Fruit fly (Drosophila melanogaster) whole organism, prepupa: ENCODE data around the gene Cad89D.

Experiments
- CG10631 ChIP-seq: fragments of 200-800 bp; sonication (Bioruptor generic); optimal IDR thresholded peaks from 2 replicates; lab custom pipeline; 2016; ENCODE audit warnings: missing biosample characterization, missing genetic modification characterization
- CG10669 ChIP-seq: fragments of 200-800 bp; sonication (Bioruptor generic); optimal IDR thresholded peaks from 3 replicates; lab custom pipeline; 2018; ENCODE audit warnings: missing biosample characterization, mild to moderate bottlenecking, missing genetic modification characterization, moderate library complexity
- CG11902 ChIP-seq: fragments of 200-800 bp; sonication (Bioruptor generic); optimal IDR thresholded peaks from 3 replicates; lab custom pipeline; 2016; ENCODE audit warnings: missing biosample characterization, missing genetic modification characterization
- CG1621 ChIP-seq: fragments of 200-800 bp; sonication (Bioruptor generic); optimal IDR thresholded peaks from 3 replicates; lab custom pipeline; 2018; ENCODE audit warnings: missing biosample characterization, mild to moderate bottlenecking, missing genetic modification characterization
- CG16779 ChIP-seq: fragments of 200-800 bp; sonication (Bioruptor generic); optimal IDR thresholded peaks from 3 replicates; lab custom pipeline; 2017; ENCODE audit warnings: missing biosample characterization, mild to moderate bottlenecking, missing genetic modification characterization
- CG3032 ChIP-seq: fragments of 200-800 bp; optimal IDR thresholded peaks from 2 replicates; lab custom pipeline; 2019; ENCODE audit warnings: missing biosample characterization, mild to moderate bottlenecking, missing genetic modification characterization, moderate library complexity
- CG31627 ChIP-seq: fragments of 200-800 bp; sonication (Bioruptor generic); optimal IDR thresholded peaks from 3 replicates; lab custom pipeline; 2016; ENCODE audit warnings: missing biosample characterization, missing genetic modification characterization
- CG32006 ChIP-seq: fragments of 200-800 bp; sonication (Bioruptor generic); optimal IDR thresholded peaks from 3 replicates; lab custom pipeline; 2017; ENCODE audit warnings: missing biosample characterization, mild to moderate bottlenecking, missing genetic modification characterization
- CG3919 ChIP-seq: fragments of 200-800 bp; sonication (Bioruptor generic); optimal IDR thresholded peaks from 3 replicates; lab custom pipeline; 2016; ENCODE audit warnings: missing biosample characterization, missing genetic modification characterization
- CG4318 ChIP-seq: fragments of 200-800 bp; sonication (Bioruptor generic); optimal IDR thresholded peaks from 3 replicates; lab custom pipeline; 2017; ENCODE audit warnings: missing biosample characterization, mild to moderate bottlenecking, missing genetic modification characterization
- CG6163 ChIP-seq: fragments of 200-800 bp; sonication (Bioruptor generic); IDR thresholded peaks from 3 replicates; pipeline ENCODE4 v1.3.6; 2022; ENCODE audit warnings: missing biosample characterization, missing genetic modification characterization
- CG6276 ChIP-seq: fragments of 200-800 bp; sonication (Bioruptor generic); optimal IDR thresholded peaks from 2 replicates; lab custom pipeline; 2017; ENCODE audit warnings: missing biosample characterization, mild to moderate bottlenecking, missing genetic modification characterization
- CG6792 ChIP-seq: fragments of 200-800 bp; sonication (Bioruptor generic); optimal IDR thresholded peaks from 3 replicates; lab custom pipeline; 2016; ENCODE audit warnings: missing biosample characterization, missing genetic modification characterization
- CG6808 ChIP-seq: fragments of 200-800 bp; sonication (Bioruptor generic); optimal IDR thresholded peaks from 3 replicates; lab custom pipeline; 2017; ENCODE audit warnings: missing biosample characterization, missing genetic modification characterization, mild to moderate bottlenecking, moderate library complexity, missing genetic modification reagents
- CG7368 ChIP-seq: fragments of 200-800 bp; sonication (Bioruptor generic); optimal IDR thresholded peaks from 3 replicates; lab custom pipeline; 2016; ENCODE audit warnings: missing biosample characterization, missing genetic modification characterization
- CG8119 ChIP-seq: fragments of 200-800 bp; sonication (Bioruptor generic); IDR thresholded peaks from 3 replicates; pipeline ENCODE4 v1.3.6; 2022; ENCODE audit warnings: missing biosample characterization, missing genetic modification characterization
- CG8319 ChIP-seq: fragments of 200-800 bp; sonication (Bioruptor generic); optimal IDR thresholded peaks from 3 replicates; lab custom pipeline; 2016; ENCODE audit warnings: missing biosample characterization, missing genetic modification characterization
- CG8632 ChIP-seq: fragments of 200-800 bp; sonication (Bioruptor generic); optimal IDR thresholded peaks from 3 replicates; lab custom pipeline; 2016; ENCODE audit warnings: missing biosample characterization, missing genetic modification characterization
- CG9139 ChIP-seq: fragments of 200-800 bp; sonication (Bioruptor generic); optimal IDR thresholded peaks from 3 replicates; lab custom pipeline; 2017; ENCODE audit warnings: missing biosample characterization, mild to moderate bottlenecking, missing genetic modification characterization
- Eip75B ChIP-seq: fragments of 200-800 bp; sonication (Bioruptor generic); optimal IDR thresholded peaks from 3 replicates; lab custom pipeline; 2016; ENCODE audit warnings: missing biosample characterization, missing genetic modification characterization
- Eip78C ChIP-seq: fragments of 200-800 bp; sonication (Bioruptor generic); peaks from one replicate; lab custom pipeline; 2016; ENCODE audit warnings: missing biosample characterization, missing genetic modification characterization
- Eip93F ChIP-seq: fragments of 200-800 bp; sonication (Bioruptor generic); optimal IDR thresholded peaks from 2 replicates; lab custom pipeline; 2016; ENCODE audit warnings: missing biosample characterization, mild to moderate bottlenecking, missing genetic modification characterization
- Ets21C ChIP-seq: fragments of 200-800 bp; sonication (Bioruptor generic); optimal IDR thresholded peaks from 3 replicates; lab custom pipeline; 2016; ENCODE audit warnings: missing biosample characterization, missing genetic modification characterization
- Ets96B ChIP-seq: fragments of 200-800 bp; optimal IDR thresholded peaks from 2 replicates; lab custom pipeline; 2019; ENCODE audit warnings: missing biosample characterization, mild to moderate bottlenecking, missing genetic modification characterization, moderate library complexity
- Gug ChIP-seq: fragments of 200-800 bp; sonication (Bioruptor generic); IDR thresholded peaks from 2 replicates; pipeline ENCODE4 v1.3.6; 2022; ENCODE audit warnings: missing biosample characterization, missing genetic modification characterization
- Hr38 ChIP-seq: sonication (Bioruptor generic); optimal IDR thresholded peaks from 2 replicates; lab custom pipeline; 2016; ENCODE audit warnings: missing biosample characterization, missing genetic modification characterization
- Lpt ChIP-seq: fragments of 200-800 bp; sonication (Bioruptor generic); optimal IDR thresholded peaks from 3 replicates; lab custom pipeline; 2016; ENCODE audit warnings: missing biosample characterization, missing genetic modification characterization
- Met ChIP-seq: fragments of 200-800 bp; sonication (Bioruptor generic); optimal IDR thresholded peaks from 3 replicates; lab custom pipeline; 2016; ENCODE audit warnings: missing biosample characterization, missing genetic modification characterization
- OdsH ChIP-seq: fragments of 200-800 bp; sonication (Bioruptor generic); optimal IDR thresholded peaks from 3 replicates; lab custom pipeline; 2016; ENCODE audit warnings: missing biosample characterization, missing genetic modification characterization
- Smox ChIP-seq: fragments of 200-800 bp; sonication (Bioruptor generic); optimal IDR thresholded peaks from 3 replicates; lab custom pipeline; 2016; ENCODE audit warnings: missing biosample characterization, missing genetic modification characterization
- Sox102F ChIP-seq: fragments of 200-800 bp; sonication (Bioruptor generic); optimal IDR thresholded peaks from 2 replicates; lab custom pipeline; 2016; ENCODE audit warnings: missing biosample characterization, mild to moderate bottlenecking, missing genetic modification characterization
- Sox14 ChIP-seq: fragments of 200-800 bp; sonication (Bioruptor generic); optimal IDR thresholded peaks from 3 replicates; lab custom pipeline; 2016; ENCODE audit warnings: missing biosample characterization, missing genetic modification characterization
- Sox15 ChIP-seq: fragments of 200-800 bp; sonication (Bioruptor generic); optimal IDR thresholded peaks from 3 replicates; lab custom pipeline; 2016; ENCODE audit warnings: missing biosample characterization, missing genetic modification characterization
- achi ChIP-seq: fragments of 200-800 bp; sonication (Bioruptor generic); optimal IDR thresholded peaks from 3 replicates; lab custom pipeline; 2016; ENCODE audit warnings: missing biosample characterization, missing genetic modification characterization
- acj6 ChIP-seq: fragments of 200-800 bp; sonication (Bioruptor generic); optimal IDR thresholded peaks from 3 replicates; lab custom pipeline; 2016; ENCODE audit warnings: missing biosample characterization, missing genetic modification characterization
- dac ChIP-seq: fragments of 200-800 bp; sonication (Bioruptor generic); optimal IDR thresholded peaks from 2 replicates; lab custom pipeline; 2017; ENCODE audit warnings: missing biosample characterization, mild to moderate bottlenecking, missing genetic modification characterization
- dsx ChIP-seq: fragments of 200-800 bp; optimal IDR thresholded peaks from 3 replicates; lab custom pipeline; 2019; ENCODE audit warnings: missing biosample characterization, mild to moderate bottlenecking, missing genetic modification characterization, moderate library complexity; ENCODE audit not compliant: poor library complexity, severe bottlenecking
- eg ChIP-seq: fragments of 200-800 bp; sonication (Bioruptor generic); IDR thresholded peaks from 3 replicates; pipeline ENCODE4 v1.3.6; 2022; ENCODE audit warnings: missing biosample characterization, missing genetic modification characterization
- esn ChIP-seq: fragments of 200-800 bp; sonication (Bioruptor generic); optimal IDR thresholded peaks from 2 replicates; lab custom pipeline; 2016; ENCODE audit warnings: missing biosample characterization, mild to moderate bottlenecking, missing genetic modification characterization, moderate library complexity
- fd59A ChIP-seq: fragments of 200-800 bp; sonication (Bioruptor generic); optimal IDR thresholded peaks from 2 replicates; lab custom pipeline; 2017; ENCODE audit warnings: missing biosample characterization, mild to moderate bottlenecking, missing genetic modification characterization, missing genetic modification reagents
- fkh ChIP-seq: fragments of 200-800 bp; sonication (Bioruptor generic); optimal IDR thresholded peaks from 3 replicates; lab custom pipeline; 2017; ENCODE audit warnings: missing biosample characterization, mild to moderate bottlenecking, missing genetic modification characterization, moderate library complexity
- lz ChIP-seq: fragments of 200-800 bp; sonication (Bioruptor generic); optimal IDR thresholded peaks from 3 replicates; lab custom pipeline; 2016; ENCODE audit warnings: missing biosample characterization, missing genetic modification characterization
- net ChIP-seq: fragments of 200-800 bp; sonication (Bioruptor generic); optimal IDR thresholded peaks from 3 replicates; lab custom pipeline; 2016; ENCODE audit warnings: missing biosample characterization, missing genetic modification characterization
- pdm3 ChIP-seq: fragments of 200-800 bp; sonication (Bioruptor generic); optimal IDR thresholded peaks from 3 replicates; lab custom pipeline; 2016; ENCODE audit warnings: missing biosample characterization, missing genetic modification characterization
- salr ChIP-seq, 2 experiments: fragments of 200-800 bp; sonication (Bioruptor generic); optimal IDR thresholded peaks; 3 replicates each; lab custom pipeline; 2016 to 2018; ENCODE audit warnings: missing biosample characterization in 2 of 2, missing genetic modification characterization in 2 of 2, mild to moderate bottlenecking in 1 of 2
- ss ChIP-seq, 2 experiments: fragments of 200-800 bp; sonication (Bioruptor generic); optimal IDR thresholded peaks; 2 replicates in 1 of 2; 3 replicates in 1 of 2; lab custom pipeline; 2017 to 2018; ENCODE audit warnings: mild to moderate bottlenecking in 2 of 2, missing biosample characterization in 2 of 2, missing genetic modification characterization in 2 of 2, moderate library complexity in 1 of 2
- svp ChIP-seq: fragments of 200-800 bp; sonication (Bioruptor generic); peaks from one replicate; lab custom pipeline; 2016; ENCODE audit warnings: missing biosample characterization, missing genetic modification characterization
- vri ChIP-seq: fragments of 200-800 bp; sonication (Bioruptor generic); optimal IDR thresholded peaks from 3 replicates; lab custom pipeline; 2016; ENCODE audit warnings: missing biosample characterization, mild to moderate bottlenecking, missing genetic modification characterization

Cad89D gene

dm6 chr3R:16496209-16496608 is 987 bp upstream of the Cad89D start (continued):
- TF ChIP-seq CG31627 (GFP tag; lab: Kevin White, UChicago) (no peak), CG6808 (peak; percentile 45), Hr38 (no peak), acj6 (peak; percentile 63), ss (GFP tag; optimal IDR thresholded peaks at IDR 0.05; lab: Kevin White, UChicago) (peak in 1 of 2 experiments; percentile 15), Eip93F (GFP tag; lab: Kevin White, UChicago) (no peak), Gug (GFP tag; lab: Robert Waterston, UW) (peak; percentile 68), CG16779 (peak; percentile 46), CG4318 (GFP tag; lab: Kevin White, UChicago) (peak; percentile 84), CG1621 (peak; percentile 11), esn (no peak), CG3919 (GFP tag; lab: Kevin White, UChicago) (peak; percentile 74), Ets21C (GFP tag; lab: Kevin White, UChicago) (no peak), Lpt (GFP tag; lab: Kevin White, UChicago) (peak; percentile 81), lz (GFP tag; lab: Kevin White, UChicago) (peak; percentile 26), Met (GFP tag; lab: Kevin White, UChicago) (peak; percentile 36)

- peak; percentile 72 for TF ChIP-seq CG32006
- TF ChIP-seq Ets96B = no peak
- TF ChIP-seq CG8319 (GFP tag; lab: Kevin White, UChicago) = no peak
- no peak for TF ChIP-seq Eip75B (GFP tag; lab: Kevin White, UChicago)
- TF ChIP-seq esn = no peak
- peak; percentile 45 for TF ChIP-seq CG6276
- no peak for TF ChIP-seq net (GFP tag; lab: Kevin White, UChicago)
- no peak for TF ChIP-seq CG6792 (GFP tag; lab: Kevin White, UChicago)
- TF ChIP-seq CG6163 (GFP tag; lab: Robert Waterston, UW) = peak; percentile 30; the same call in 1 of the 3 replicates
- TF ChIP-seq Gug (GFP tag; lab: Robert Waterston, UW) = no peak
- no peak for TF ChIP-seq Sox102F
- peak; percentile 71 for TF ChIP-seq Eip78C (GFP tag; lab: Kevin White, UChicago)
- no peak for TF ChIP-seq vri (GFP tag; lab: Kevin White, UChicago)
- TF ChIP-seq salr (GFP tag; optimal IDR thresholded peaks at IDR 0.05; lab: Kevin White, UChicago) = peak in 1 of 2 experiments; percentile 36
- TF ChIP-seq Eip93F (GFP tag; lab: Kevin White, UChicago) = no peak
- TF ChIP-seq CG3032 (tag; lab: Kevin White, UChicago) = no peak
- no peak for TF ChIP-seq ss (GFP tag; optimal IDR thresholded peaks at IDR 0.05; lab: Kevin White, UChicago)
- TF ChIP-seq CG1621 = no peak
- TF ChIP-seq CG9139 (GFP tag; lab: Kevin White, UChicago) = no peak
- peak; percentile 24 for TF ChIP-seq achi (GFP tag; lab: Kevin White, UChicago)
- TF ChIP-seq Smox (GFP tag; lab: Kevin White, UChicago) = no peak
- no peak for TF ChIP-seq CG16779
- no peak for TF ChIP-seq fd59A
- no peak for TF ChIP-seq Hr38
- TF ChIP-seq CG31627 (GFP tag; lab: Kevin White, UChicago) = no peak
- no peak for TF ChIP-seq CG4318 (GFP tag; lab: Kevin White, UChicago)
- TF ChIP-seq dac (GFP tag; lab: Kevin White, UChicago) = no peak
- TF ChIP-seq CG11902 (GFP tag; lab: Kevin White, UChicago) = no peak
- no peak for TF ChIP-seq Met (GFP tag; lab: Kevin White, UChicago)
- peak; percentile 50; the same call in 1 of the 3 replicates for TF ChIP-seq eg (GFP tag; lab: Robert Waterston, UW)
- no peak for TF ChIP-seq svp (GFP tag; lab: Kevin White, UChicago)
- no peak for TF ChIP-seq dsx
- no peak for TF ChIP-seq Sox14 (GFP tag; lab: Kevin White, UChicago)
- TF ChIP-seq CG8632 (GFP tag; lab: Kevin White, UChicago) = no peak
- no peak for TF ChIP-seq CG10631 (GFP tag; lab: Kevin White, UChicago)
- TF ChIP-seq CG8119 (GFP tag; lab: Robert Waterston, UW) = peak; percentile 67
- no peak for TF ChIP-seq Sox15 (GFP tag; lab: Kevin White, UChicago)
- TF ChIP-seq pdm3 (GFP tag; lab: Kevin White, UChicago) = no peak
- no peak for TF ChIP-seq CG10669 (GFP tag; lab: Kevin White, UChicago)
- no peak for TF ChIP-seq CG3919 (GFP tag; lab: Kevin White, UChicago)
- no peak for TF ChIP-seq fkh (GFP tag; lab: Kevin White, UChicago)
- no peak for TF ChIP-seq CG7368 (GFP tag; lab: Kevin White, UChicago)
- TF ChIP-seq OdsH (GFP tag; lab: Kevin White, UChicago) = no peak
These were observed 9.6 kb downstream of the Cad89D start for dm6 chr3R:16485487-16486233.
